Fruit fly (Drosophila melanogaster) whole organism, embryonic: ENCODE measurements around the gene CG46059.

Experiments
- Aef1 ChIP-seq: fragments of 200-800 bp; sonication (Bioruptor generic); IDR thresholded peaks from 3 replicates; pipeline ENCODE4 v1.3.6; 2022; ENCODE audit warnings: missing biosample characterization, missing genetic modification characterization
- CG10209 ChIP-seq: fragments of 200-800 bp; sonication (Bioruptor generic); optimal IDR thresholded peaks from 3 replicates; lab custom pipeline; 2017; ENCODE audit warnings: missing biosample characterization, mild to moderate bottlenecking, missing genetic modification characterization, missing genetic modification reagents
- CG10431 ChIP-seq: fragments of 200-800 bp; sonication (Bioruptor generic); optimal IDR thresholded peaks from 3 replicates; lab custom pipeline; 2018; ENCODE audit warnings: missing biosample characterization, mild to moderate bottlenecking, missing genetic modification characterization
- CG11456 ChIP-seq: fragments of 200-800 bp; sonication (Bioruptor generic); IDR thresholded peaks from 3 replicates; pipeline ENCODE4 v1.3.6; 2022; ENCODE audit warnings: missing biosample characterization, missing genetic modification characterization
- CG12155 ChIP-seq: fragments of 200-800 bp; sonication (Bioruptor generic); optimal IDR thresholded peaks from 3 replicates; lab custom pipeline; 2016; ENCODE audit warnings: missing biosample characterization, missing genetic modification characterization
- CG1233 ChIP-seq: fragments of 200-800 bp; sonication (Bioruptor generic); optimal IDR thresholded peaks from 4 replicates; lab custom pipeline; 2018; ENCODE audit warnings: missing biosample characterization, mild to moderate bottlenecking, missing genetic modification characterization
- CG15011 ChIP-seq: fragments of 200-800 bp; sonication (Bioruptor generic); optimal IDR thresholded peaks from 3 replicates; lab custom pipeline; 2018; ENCODE audit warnings: missing biosample characterization, mild to moderate bottlenecking, missing genetic modification characterization
- CG15479 ChIP-seq: fragments of 200-800 bp; sonication (Bioruptor generic); optimal IDR thresholded peaks from 3 replicates; lab custom pipeline; 2019; ENCODE audit warnings: missing biosample characterization, mild to moderate bottlenecking, missing genetic modification characterization, moderate library complexity
- CG15696 ChIP-seq: fragments of 200-800 bp; sonication (Bioruptor generic); optimal IDR thresholded peaks from 2 replicates; lab custom pipeline; 2019; ENCODE audit warnings: missing biosample characterization, mild to moderate bottlenecking, missing genetic modification characterization, moderate library complexity
- CG17385 ChIP-seq: fragments of 200-800 bp; sonication (Bioruptor generic); optimal IDR thresholded peaks from 3 replicates; lab custom pipeline; 2018; ENCODE audit warnings: missing biosample characterization, mild to moderate bottlenecking, missing genetic modification characterization
- CG17829 ChIP-seq: fragments of 200-800 bp; optimal IDR thresholded peaks from 2 replicates; lab custom pipeline; 2019; ENCODE audit warnings: missing biosample characterization, mild to moderate bottlenecking, missing genetic modification characterization, moderate library complexity
- CG2202 ChIP-seq: fragments of 200-800 bp; sonication (Bioruptor generic); optimal IDR thresholded peaks from 2 replicates; lab custom pipeline; 2018; ENCODE audit warnings: missing biosample characterization, mild to moderate bottlenecking, missing genetic modification characterization
- CG31441 ChIP-seq: fragments of 200-800 bp; sonication (Bioruptor generic); IDR thresholded peaks from 2 replicates; pipeline ENCODE4 v1.3.6; 2022; ENCODE audit warnings: missing biosample characterization, missing genetic modification characterization
- CG34224 ChIP-seq: fragments of 200-800 bp; sonication (Bioruptor generic); IDR thresholded peaks from 3 replicates; pipeline ENCODE4 v1.3.6; 2022; ENCODE audit warnings: missing biosample characterization, missing genetic modification characterization; ENCODE audit not compliant: partially characterized antibody
- CG3995 ChIP-seq: fragments of 200-800 bp; sonication (Bioruptor generic); optimal IDR thresholded peaks from 3 replicates; lab custom pipeline; 2016; ENCODE audit warnings: missing biosample characterization, missing genetic modification characterization
- CG4424 ChIP-seq: fragments of 200-800 bp; sonication (Bioruptor generic); optimal IDR thresholded peaks from 3 replicates; lab custom pipeline; 2016; ENCODE audit warnings: missing biosample characterization, missing genetic modification characterization
- CG7786 ChIP-seq: fragments of 200-800 bp; sonication (Bioruptor generic); optimal IDR thresholded peaks from 2 replicates; lab custom pipeline; 2016; ENCODE audit warnings: missing biosample characterization, missing genetic modification characterization
- CG8089 ChIP-seq: fragments of 200-800 bp; sonication (Bioruptor generic); optimal IDR thresholded peaks from 3 replicates; lab custom pipeline; 2016; ENCODE audit warnings: missing biosample characterization, missing genetic modification characterization
- HmgZ ChIP-seq: fragments of 200-800 bp; sonication (Bioruptor generic); optimal IDR thresholded peaks from 2 replicates; lab custom pipeline; 2018; ENCODE audit warnings: missing biosample characterization, mild to moderate bottlenecking, missing genetic modification characterization
- Hmx ChIP-seq: fragments of 200-800 bp; sonication (Bioruptor generic); optimal IDR thresholded peaks from 2 replicates; lab custom pipeline; 2016; ENCODE audit warnings: missing biosample characterization, missing genetic modification characterization
- Jarid2 ChIP-seq: fragments of 200-800 bp; sonication (Bioruptor generic); optimal IDR thresholded peaks from 3 replicates; lab custom pipeline; 2017; ENCODE audit warnings: mild to moderate bottlenecking, missing biosample characterization, missing genetic modification reagents, missing genetic modification characterization
- Mad ChIP-seq: fragments of 200-800 bp; sonication (Bioruptor generic); optimal IDR thresholded peaks from 2 replicates; lab custom pipeline; 2016; ENCODE audit warnings: missing biosample characterization, missing genetic modification characterization
- NC2β ChIP-seq: fragments of 200-800 bp; sonication (Bioruptor generic); optimal IDR thresholded peaks from 2 replicates; lab custom pipeline; 2016; ENCODE audit warnings: missing biosample characterization, missing genetic modification characterization
- Nf-YC ChIP-seq: fragments of 200-800 bp; optimal IDR thresholded peaks from 3 replicates; lab custom pipeline; 2019; ENCODE audit warnings: missing biosample characterization, mild to moderate bottlenecking, missing genetic modification characterization, moderate library complexity
- Ptx1 ChIP-seq: fragments of 200-800 bp; sonication (Bioruptor generic); IDR thresholded peaks from 2 replicates; pipeline ENCODE4 v1.3.6; 2022; ENCODE audit warnings: missing biosample characterization, missing genetic modification characterization
- Sin3A ChIP-seq: fragments of >200 bp; optimal IDR thresholded peaks from 2 replicates; lab custom pipeline; 2018
- Six4 ChIP-seq: fragments of 200-800 bp; sonication (Bioruptor generic); optimal IDR thresholded peaks from 2 replicates; lab custom pipeline; 2016; ENCODE audit warnings: missing biosample characterization, missing genetic modification characterization
- ac ChIP-seq: fragments of 200-800 bp; sonication (Bioruptor generic); optimal IDR thresholded peaks from 3 replicates; lab custom pipeline; 2017; ENCODE audit warnings: missing biosample characterization, mild to moderate bottlenecking, missing genetic modification characterization
- ase ChIP-seq: fragments of 200-800 bp; sonication (Bioruptor generic); IDR thresholded peaks from 3 replicates; pipeline ENCODE4 v1.3.6; 2022; ENCODE audit warnings: missing biosample characterization, missing genetic modification characterization
- ash1 ChIP-seq: fragments of 200-800 bp; sonication (Bioruptor generic); optimal IDR thresholded peaks from 2 replicates; lab custom pipeline; 2018; ENCODE audit warnings: missing biosample characterization, mild to moderate bottlenecking, missing genetic modification characterization
- bsh ChIP-seq, 2 experiments: fragments of 200-800 bp; sonication (Bioruptor generic); optimal IDR thresholded peaks; 2 replicates each; lab custom pipeline; 2017 to 2018; ENCODE audit warnings: mild to moderate bottlenecking in 2 of 2, missing biosample characterization in 2 of 2, missing genetic modification characterization in 2 of 2, moderate library complexity in 1 of 2
- cato ChIP-seq: fragments of 200-800 bp; sonication (Bioruptor generic); optimal IDR thresholded peaks from 2 replicates; lab custom pipeline; 2016; ENCODE audit warnings: missing biosample characterization, missing genetic modification characterization, borderline replicate concordance
- caup ChIP-seq: fragments of 200-800 bp; sonication (Bioruptor generic); optimal IDR thresholded peaks from 3 replicates; lab custom pipeline; 2017; ENCODE audit warnings: missing biosample characterization, mild to moderate bottlenecking, missing genetic modification characterization, moderate library complexity; ENCODE audit not compliant: severe bottlenecking
- cg ChIP-seq: fragments of 200-800 bp; sonication (Bioruptor generic); optimal IDR thresholded peaks from 3 replicates; lab custom pipeline; 2019; ENCODE audit warnings: missing biosample characterization, mild to moderate bottlenecking, missing genetic modification characterization, moderate library complexity
- fu2 ChIP-seq: fragments of 200-800 bp; sonication (Bioruptor generic); optimal IDR thresholded peaks from 2 replicates; lab custom pipeline; 2016; ENCODE audit warnings: missing biosample characterization, missing genetic modification characterization
- gem ChIP-seq: fragments of 200-800 bp; sonication (Bioruptor generic); optimal IDR thresholded peaks from 2 replicates; lab custom pipeline; 2019; ENCODE audit warnings: missing biosample characterization, mild to moderate bottlenecking, missing genetic modification characterization, moderate library complexity
- mld ChIP-seq: fragments of 200-800 bp; sonication (Bioruptor generic); IDR thresholded peaks from 3 replicates; pipeline ENCODE4 v1.3.6; 2022; ENCODE audit warnings: missing biosample characterization, missing genetic modification characterization; ENCODE audit not compliant: partially characterized antibody
- sc ChIP-seq, 3 experiments: fragments of >200 bp in 2 of 3; fragments of 200-800 bp in 1 of 3; sonication (Bioruptor generic) in 1 of 3; optimal IDR thresholded peaks; 2 replicates in 2 of 3; 3 replicates in 1 of 3; lab custom pipeline; 2017; ENCODE audit warnings: mild to moderate bottlenecking in 1 of 3, missing biosample characterization in 1 of 3, missing genetic modification characterization in 1 of 3, missing genetic modification reagents in 1 of 3
- schlank ChIP-seq: fragments of 200-800 bp; sonication (Bioruptor generic); optimal IDR thresholded peaks from 2 replicates; lab custom pipeline; 2018; ENCODE audit warnings: missing biosample characterization, mild to moderate bottlenecking, missing genetic modification characterization
- sd ChIP-seq: fragments of 200-800 bp; sonication (Bioruptor generic); optimal IDR thresholded peaks from 3 replicates; lab custom pipeline; 2018; ENCODE audit warnings: missing biosample characterization, mild to moderate bottlenecking, missing genetic modification characterization, moderate library complexity
- sim ChIP-seq: fragments of 200-800 bp; sonication (Bioruptor generic); IDR thresholded peaks from 2 replicates; pipeline ENCODE4 v1.3.6; 2022; ENCODE audit warnings: missing biosample characterization, missing genetic modification characterization
- slp2 ChIP-seq: fragments of 200-800 bp; sonication (Bioruptor generic); optimal IDR thresholded peaks from 2 replicates; lab custom pipeline; 2016; ENCODE audit warnings: missing biosample characterization, missing genetic modification characterization
- sr ChIP-seq: fragments of 200-800 bp; sonication (Bioruptor generic); IDR thresholded peaks from 3 replicates; pipeline ENCODE4 v1.3.6; 2022; ENCODE audit warnings: missing biosample characterization, missing genetic modification characterization
- unc-4 ChIP-seq: fragments of 200-800 bp; sonication (Bioruptor generic); IDR thresholded peaks from 2 replicates; pipeline ENCODE4 v1.3.6; 2022; ENCODE audit warnings: missing biosample characterization, missing genetic modification characterization; ENCODE audit not compliant: partially characterized antibody
- vfl ChIP-seq: fragments of 200-800 bp; sonication (Bioruptor generic); optimal IDR thresholded peaks from 2 replicates; lab custom pipeline; 2016; ENCODE audit warnings: missing biosample characterization, missing genetic modification characterization
- wdn ChIP-seq: fragments of 200-800 bp; sonication (Bioruptor generic); IDR thresholded peaks from 2 replicates; pipeline ENCODE4 v1.3.6; 2022; ENCODE audit warnings: missing biosample characterization, missing genetic modification characterization
- z ChIP-seq: fragments of 200-800 bp; sonication (Bioruptor generic); IDR thresholded peaks from 3 replicates; pipeline ENCODE4 v1.3.6; 2022; ENCODE audit warnings: missing biosample characterization, missing genetic modification characterization
- zf30C ChIP-seq: fragments of 200-800 bp; sonication (Bioruptor generic); optimal IDR thresholded peaks from 3 replicates; lab custom pipeline; 2018; ENCODE audit warnings: missing biosample characterization, mild to moderate bottlenecking, missing genetic modification characterization

Gene CG46059

dm6 chr2L:19225984-19226914, 42.7 kb upstream of the CG46059 start (continued):
- TF ChIP-seq gem (tag; lab: Kevin White, UChicago) (peak; percentile 91), sr (GFP tag; lab: Robert Waterston, UW) (no peak), CG31441 (GFP tag; lab: Robert Waterston, UW) (peak; percentile 83), cato (GFP tag; lab: Kevin White, UChicago) (peak; percentile 57), Mad (GFP tag; lab: Kevin White, UChicago) (peak; percentile 70), mld (no peak), CG7786 (GFP tag; lab: Kevin White, UChicago) (peak; percentile 69), wdn (no peak), schlank (no peak), vfl (GFP tag; lab: Kevin White, UChicago) (peak; percentile 32), caup (GFP tag; lab: Kevin White, UChicago) (peak; percentile 39), HmgZ (tag; lab: Kevin White, UChicago) (peak; percentile 13), sim (no peak; the same call in 1 of the 2 replicates), CG8089 (GFP tag; lab: Kevin White, UChicago) (peak; percentile 71), Six4 (GFP tag; lab: Kevin White, UChicago) (peak; percentile 75), CG2202 (peak; percentile 89), CG3995 (GFP tag; lab: Kevin White, UChicago) (no peak), NC2β (peak; percentile 82), ash1 (GFP tag; lab: Kevin White, UChicago) (no peak), ase (GFP tag; lab: Robert Waterston, UW) (peak; percentile 55; the same call in 1 of the 3 replicates), ac (GFP tag; lab: Kevin White, UChicago) (peak; percentile 73), Ptx1 (GFP tag; lab: Robert Waterston, UW) (peak; percentile 84), unc-4 (no peak), CG17829 (peak; percentile 86), z (GFP tag; lab: Robert Waterston, UW) (peak; percentile 68; the same call in 1 of the 3 replicates), Jarid2 (GFP tag; lab: Kevin White, UChicago) (peak; percentile 20), Hmx (GFP tag; lab: Kevin White, UChicago) (no peak), slp2 (GFP tag; lab: Kevin White, UChicago) (peak; percentile 49), Aef1 (GFP tag; lab: Robert Waterston, UW) (no peak; the same call in 2 of the 3 replicates), Nf-YC (tag; lab: Kevin White, UChicago) (no peak), sc (optimal IDR thresholded peaks at IDR 0.05; lab: Kevin White, UChicago) (no peak), sc (GFP tag; optimal IDR thresholded peaks at IDR 0.05; lab: Kevin White, UChicago) (peak; percentile 84), CG17385 (GFP tag; lab: Kevin White, UChicago) (peak; percentile 58), CG1233 (GFP tag; lab: Kevin White, UChicago) (peak; percentile 45), Sin3A (lab: Kevin White, UChicago) (no peak), CG4424 (peak; percentile 84), fu2 (peak; percentile 25), CG15696 (peak; percentile 70), CG10431 (peak; percentile 17), CG15011 (GFP tag; lab: Kevin White, UChicago) (no peak), CG12155 (GFP tag; lab: Kevin White, UChicago) (peak; percentile 64), CG11456 (GFP tag; lab: Robert Waterston, UW) (peak; percentile 54; the same call in 1 of the 3 replicates), CG10209 (peak; percentile 77), sd (tag; lab: Kevin White, UChicago) (no peak), cg (GFP tag; lab: Kevin White, UChicago) (no peak), bsh (GFP tag; optimal IDR thresholded peaks at IDR 0.05; lab: Kevin White, UChicago) (peak; percentile 92 to 94), zf30C (GFP tag; lab: Kevin White, UChicago) (no peak), CG15479 (GFP tag; lab: Kevin White, UChicago) (no peak), CG34224 (GFP tag; lab: Robert Waterston, UW) (no peak)
